Worm (Caenorhabditis elegans) whole organism, L4/young adult: ENCODE results near the gene Y26E6A.2.

Experiments
- W03F9.2 ChIP-seq: fragments of 150-350 bp; optimal IDR thresholded peaks from 2 replicates; lab custom pipeline; 2014; ENCODE audit warnings: missing biosample characterization, missing genetic modification characterization
- dao-5 ChIP-seq: sonication (generic microtip); optimal IDR thresholded peaks from 2 replicates; lab custom pipeline; 2016; ENCODE audit warnings: missing genotype, missing genetic modification characterization, moderate library complexity, missing compliant biosample characterization
- him-1 ChIP-seq: sonication (generic microtip); optimal IDR thresholded peaks from 2 replicates; lab custom pipeline; 2016; ENCODE audit warnings: missing genotype, missing genetic modification reagents, missing genetic modification characterization, missing compliant biosample characterization

The Y26E6A.2 gene

DNA sequence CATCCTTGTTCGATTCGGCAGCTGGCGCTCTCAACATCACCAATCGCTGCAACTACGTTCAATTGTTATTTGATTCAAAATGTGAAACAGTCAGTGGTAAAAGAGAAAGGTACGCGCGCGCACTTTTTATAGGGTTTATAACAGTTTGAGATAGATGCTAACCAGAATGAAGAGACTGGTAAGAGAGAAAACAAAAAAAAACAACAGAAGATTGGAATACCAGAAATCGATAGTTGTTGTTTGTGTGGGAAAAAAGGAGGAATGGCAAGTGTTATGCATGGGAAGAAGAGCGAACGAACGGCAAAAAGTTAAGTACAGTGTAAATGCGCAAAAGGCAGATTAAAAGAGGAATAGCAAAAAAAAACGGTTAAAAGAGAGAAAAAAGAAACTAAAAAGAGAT, 4.3 kb downstream of the Y26E6A.2 start, which contains the start of gene Y26E6A.3:
Gene Y26E6A.3 (minus strand): TSS at position 101 of the 400 bp plus-strand sequence.
- TF ChIP-seq him-1 (tag; lab: Kevin White, UChicago) (no peak), dao-5 (no peak), W03F9.2 (no peak)

DNA sequence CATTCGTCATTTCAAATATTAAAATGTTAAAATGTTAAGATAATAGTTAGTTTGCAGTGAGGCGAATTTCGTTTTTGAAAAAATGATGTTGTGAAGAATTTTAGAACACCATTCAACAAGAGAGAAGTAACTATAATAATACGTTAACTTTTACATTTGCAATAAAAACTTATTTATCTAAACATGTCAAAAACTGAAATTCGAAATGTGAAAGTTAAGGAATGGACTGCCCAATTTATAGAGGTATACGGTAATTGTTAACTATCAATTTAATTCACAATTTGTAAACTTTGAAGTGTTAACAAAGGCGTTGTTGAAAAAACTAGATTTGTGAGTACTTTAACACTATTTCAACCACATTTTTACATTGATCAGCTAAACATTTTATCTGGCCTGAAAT, 10.4 kb downstream of the Y26E6A.2 start:
- TF ChIP-seq W03F9.2 (no peak), him-1 (tag; lab: Kevin White, UChicago) (no peak), dao-5 (no peak)

DNA sequence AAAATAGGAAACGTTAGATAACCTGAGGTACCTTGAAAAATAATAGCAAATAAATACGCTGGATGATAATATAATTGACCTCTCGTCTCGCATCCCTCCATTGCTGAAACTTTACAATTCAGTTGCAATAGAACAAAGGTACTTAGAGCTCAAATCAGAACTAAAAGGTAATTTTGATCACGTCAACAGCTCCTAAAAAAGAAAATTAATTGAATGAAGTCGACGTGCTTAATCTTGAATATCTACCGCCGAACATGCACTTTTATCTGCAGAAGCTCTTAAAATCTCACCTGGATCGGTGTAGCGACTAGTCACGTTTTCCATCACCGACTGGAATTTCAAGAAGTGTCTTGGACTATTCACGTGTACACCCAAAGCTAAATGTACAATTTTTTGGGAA, 10.9 kb downstream of the Y26E6A.2 start, which contains the start of gene sra-39:
Gene sra-39 (minus strand): TSS at position 101 of the 400 bp plus-strand sequence.
- TF ChIP-seq him-1 (tag; lab: Kevin White, UChicago) = no peak
- TF ChIP-seq W03F9.2 = no peak
- no peak for TF ChIP-seq dao-5

DNA sequence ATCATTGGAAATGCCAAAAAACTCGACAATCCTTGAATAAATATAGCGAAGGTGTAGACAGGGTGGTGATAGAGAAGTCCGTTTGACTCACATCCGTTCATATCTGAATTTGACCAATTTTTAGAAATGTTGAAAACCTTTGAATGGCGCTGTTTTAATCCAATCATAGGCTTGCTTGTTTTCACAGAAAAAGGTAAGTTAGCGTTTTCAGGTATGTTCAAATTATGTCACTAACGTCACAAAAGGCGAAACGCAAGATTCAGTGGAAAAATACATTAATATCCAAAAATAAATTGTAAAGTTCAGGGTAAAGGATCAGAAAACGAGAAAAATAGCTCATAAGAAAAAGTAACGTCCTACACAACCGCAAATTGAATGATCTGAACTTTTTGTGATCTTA, 14.1 kb downstream of the Y26E6A.2 start, which contains the start of gene sra-38:
Gene sra-38 (minus strand): TSS at position 101 of the 400 bp plus-strand sequence.
- TF ChIP-seq him-1 (tag; lab: Kevin White, UChicago) (no peak), dao-5 (no peak), W03F9.2 (no peak)

DNA sequence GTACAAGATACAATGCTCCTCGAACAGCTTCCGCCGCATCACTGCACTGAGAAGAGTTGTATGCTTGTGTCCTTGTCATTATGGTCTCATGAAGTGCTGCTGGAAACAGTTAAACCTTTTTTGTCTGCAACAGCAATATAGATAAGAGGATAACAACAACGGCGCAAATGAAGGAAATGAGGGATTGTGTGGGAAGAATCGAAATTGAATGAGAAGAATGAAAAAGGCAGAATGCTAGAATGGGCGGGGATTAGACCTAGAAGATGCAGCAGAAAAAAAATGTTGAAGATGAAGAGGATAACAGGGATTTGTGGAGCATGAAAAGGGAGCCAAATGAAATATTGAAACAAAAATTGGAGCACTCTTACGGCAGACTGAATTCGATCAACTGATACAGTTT, 20.9 kb downstream of the Y26E6A.2 start, which contains the start of gene sra-37:
Gene sra-37 (minus strand): TSS at position 101 of the 400 bp plus-strand sequence.
- TF ChIP-seq dao-5 (no peak), him-1 (tag; lab: Kevin White, UChicago) (no peak)

DNA sequence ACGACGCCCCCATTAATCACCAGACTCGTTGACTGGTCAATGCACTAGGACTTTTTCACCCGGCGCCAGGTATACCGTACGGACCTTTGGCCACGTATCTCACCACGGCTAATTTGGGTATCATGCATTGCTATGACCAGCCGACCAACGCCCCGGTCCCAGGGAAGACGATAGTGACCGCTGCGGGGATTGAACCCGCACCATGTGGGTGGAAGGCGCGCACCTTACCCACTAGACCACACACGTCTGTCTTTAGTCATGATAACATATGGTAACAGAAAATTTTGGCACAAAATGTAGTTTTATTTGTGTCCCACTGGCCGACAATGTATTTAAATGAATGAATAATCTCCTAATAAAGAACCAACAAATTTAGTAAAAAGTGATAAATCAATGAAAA, 28.0 kb downstream of the Y26E6A.2 start:
- TF ChIP-seq him-1 (tag; lab: Kevin White, UChicago) (no peak), dao-5 (no peak), W03F9.2 (no peak)

DNA sequence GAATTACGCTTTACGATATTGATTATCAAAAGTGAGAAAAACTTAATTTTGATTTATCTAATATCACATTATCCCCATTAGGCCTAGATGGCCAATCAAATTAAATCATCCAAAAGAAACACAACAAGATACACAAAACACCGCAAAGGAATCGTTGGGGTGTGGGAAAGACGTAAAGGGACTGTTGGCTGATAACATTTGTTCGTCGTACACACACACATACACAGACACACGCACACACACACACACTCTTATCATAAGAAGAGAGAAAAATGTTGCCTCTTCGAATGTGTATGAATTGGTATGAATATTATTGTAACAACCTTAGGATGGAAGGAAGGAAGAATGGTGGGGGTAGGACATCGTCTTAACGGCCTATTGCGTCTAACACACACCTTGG, 29.1 kb downstream of the Y26E6A.2 start:
- TF ChIP-seq W03F9.2 (no peak), him-1 (tag; lab: Kevin White, UChicago) (no peak), dao-5 (no peak)

DNA sequence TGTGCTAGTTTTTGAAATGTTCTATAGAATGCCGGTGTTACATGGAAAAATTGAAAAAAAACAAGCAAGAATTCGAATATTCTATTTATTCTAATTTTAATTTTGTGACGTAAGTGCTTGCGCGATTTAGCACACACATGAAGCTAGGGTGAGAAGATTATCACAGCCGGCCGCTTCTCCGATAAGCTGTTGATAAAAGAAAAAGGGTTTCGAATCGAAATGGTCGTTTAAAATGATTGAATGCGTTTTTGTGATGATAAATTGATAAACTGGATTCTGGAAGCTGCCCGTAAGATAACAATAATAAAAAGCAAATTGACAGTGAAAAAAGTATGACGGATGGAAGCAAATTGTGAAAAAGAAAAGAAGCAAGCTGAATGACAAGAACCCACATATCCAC, 30.0 kb downstream of the Y26E6A.2 start:
- TF ChIP-seq dao-5 (no peak), him-1 (tag; lab: Kevin White, UChicago) (no peak), W03F9.2 (no peak)

DNA sequence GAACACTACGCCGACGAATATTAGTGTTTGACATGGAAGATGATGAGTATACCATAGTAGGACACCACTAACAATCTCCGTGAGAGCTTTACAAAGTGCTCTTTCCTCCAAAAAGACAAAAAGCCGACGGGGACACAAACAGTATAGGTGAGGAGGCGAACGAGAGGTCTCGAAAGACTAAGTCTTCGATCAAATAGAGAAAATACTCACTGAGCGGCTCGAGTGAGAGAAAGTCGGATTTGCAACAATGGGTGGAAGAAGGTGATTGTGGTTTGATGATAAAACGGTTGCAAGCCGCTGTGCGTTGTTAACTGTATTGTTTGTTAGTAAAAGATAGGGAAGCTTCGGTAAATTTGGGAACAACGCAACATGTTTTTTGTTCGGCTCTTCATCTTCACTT, 31.6 kb downstream of the Y26E6A.2 start, which contains the start of gene hlb-1:
Gene hlb-1 (minus strand): TSS at position 101 of the 400 bp plus-strand sequence.
- TF ChIP-seq him-1 (tag; lab: Kevin White, UChicago) (no peak), dao-5 (no peak), W03F9.2 (no peak)

DNA sequence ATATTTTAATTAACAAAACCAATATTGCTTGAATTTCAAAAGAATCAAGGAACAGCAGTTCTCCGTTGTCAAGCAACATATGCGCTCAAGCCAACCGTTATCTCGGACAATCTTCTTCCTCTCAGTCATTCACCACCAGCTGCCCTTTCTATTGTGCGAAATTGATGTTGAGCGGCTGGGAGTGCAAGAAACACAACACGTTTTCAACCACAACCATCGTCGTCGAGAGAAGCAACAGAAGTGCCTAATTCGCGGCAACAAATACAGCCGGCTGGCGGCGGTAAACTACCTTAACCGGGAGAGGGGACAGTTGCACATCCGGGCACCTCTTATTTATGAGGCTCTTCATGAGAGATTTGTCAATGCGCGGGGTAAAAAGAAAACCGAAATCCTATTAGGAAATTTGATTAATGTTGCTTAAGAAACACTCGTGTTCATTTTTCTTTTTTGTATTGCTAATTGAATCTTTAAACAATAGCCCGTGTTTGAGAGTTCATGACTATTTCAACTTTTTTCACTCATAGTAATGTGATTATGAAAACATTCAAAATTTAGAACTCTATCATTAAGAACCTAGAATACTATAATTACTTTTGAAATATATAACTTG, 32.3 kb downstream of the Y26E6A.2 start:
- no peak for TF ChIP-seq dao-5
- TF ChIP-seq W03F9.2 = no peak
- TF ChIP-seq him-1 (tag; lab: Kevin White, UChicago) = no peak

DNA sequence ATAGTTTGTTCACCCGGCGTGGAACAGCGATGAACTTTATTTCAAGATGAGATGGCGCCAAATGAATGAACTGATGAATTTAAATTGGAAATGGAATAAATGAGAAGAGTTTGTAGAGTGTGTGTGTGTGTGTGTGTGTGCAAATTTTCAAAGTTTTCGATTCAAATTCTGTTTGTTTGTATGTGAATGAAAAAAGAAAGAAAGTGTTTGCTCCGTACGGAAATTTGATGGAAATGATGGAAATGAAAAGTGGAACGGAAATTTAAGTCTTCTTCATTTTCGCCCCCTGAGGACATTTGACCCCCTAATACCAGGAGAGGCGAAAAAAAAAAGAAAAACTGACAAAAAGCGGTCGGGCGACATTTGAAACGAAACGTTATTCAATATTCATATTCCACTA, 36.1 kb downstream of the Y26E6A.2 start:
- TF ChIP-seq W03F9.2 (no peak), dao-5 (no peak), him-1 (tag; lab: Kevin White, UChicago) (no peak)

DNA sequence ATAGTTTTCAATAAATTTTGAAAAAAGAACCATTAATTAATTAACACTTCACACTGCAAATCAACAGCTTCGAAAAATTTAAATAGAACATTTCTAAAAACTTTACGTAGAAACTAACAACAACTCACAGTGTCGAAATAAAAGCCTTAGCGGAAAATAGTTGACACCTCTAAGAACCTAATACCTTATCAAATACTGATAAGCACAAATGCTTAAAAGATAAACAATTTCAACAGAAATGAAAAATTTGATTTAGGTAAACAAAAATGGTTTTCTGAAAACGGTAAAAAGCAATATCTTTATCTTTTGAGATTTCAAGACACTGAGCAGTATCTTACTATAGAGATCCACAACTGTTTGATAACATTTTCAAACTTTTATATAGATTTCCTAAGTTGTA, 37.3 kb downstream of the Y26E6A.2 start:
- TF ChIP-seq dao-5 = no peak

DNA sequence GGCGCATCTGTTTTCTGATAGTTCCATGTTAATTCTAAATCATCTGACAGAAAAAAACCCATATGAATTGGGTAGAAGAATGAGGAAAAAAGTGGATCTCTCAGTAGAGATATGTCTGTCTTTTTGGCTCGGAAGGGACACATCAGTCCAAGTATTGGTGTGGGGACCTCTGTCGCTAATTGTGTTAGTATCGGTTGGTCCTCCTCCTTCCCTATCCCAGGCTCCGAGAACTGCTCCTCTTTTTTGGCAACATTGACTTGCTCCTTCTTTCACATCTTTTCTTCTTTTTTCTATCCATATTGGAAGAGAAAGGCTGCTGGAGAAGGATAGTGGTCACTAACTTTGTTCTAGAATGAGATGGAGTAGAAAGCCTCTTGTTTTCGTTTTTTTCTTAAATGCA, 38.3 kb downstream of the Y26E6A.2 start:
- TF ChIP-seq W03F9.2 (no peak), him-1 (tag; lab: Kevin White, UChicago) (no peak), dao-5 (no peak)

DNA sequence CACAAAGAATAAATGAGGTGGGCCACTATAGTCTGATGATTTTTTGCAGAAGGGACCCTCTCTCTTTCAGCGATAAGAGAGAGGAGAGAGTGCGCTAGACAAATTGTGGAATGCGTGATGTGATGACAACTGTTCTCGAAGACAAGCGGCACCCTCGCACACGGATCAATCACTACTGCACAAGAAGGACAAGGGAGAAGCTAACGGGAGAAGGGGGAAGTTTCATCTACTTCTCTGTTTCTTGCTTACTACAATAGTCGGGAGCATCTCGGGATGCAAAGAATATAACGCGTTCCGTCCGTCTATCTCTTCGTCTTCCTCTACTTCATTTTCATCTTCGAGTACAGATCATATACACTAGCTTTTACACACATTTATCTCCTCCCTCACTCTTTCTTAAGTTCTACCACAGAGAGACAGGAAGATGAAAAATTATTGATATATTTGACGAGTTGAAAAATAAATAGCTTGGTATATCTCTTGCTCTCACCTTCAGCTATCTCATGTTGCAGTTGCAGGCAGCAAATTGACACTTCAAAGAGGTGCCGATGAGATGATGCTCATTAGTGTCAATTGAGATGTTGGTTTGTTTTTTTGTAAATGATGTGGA, 40.8 kb downstream of the Y26E6A.2 start:
- no peak for TF ChIP-seq him-1 (tag; lab: Kevin White, UChicago)
- no peak for TF ChIP-seq dao-5
- no peak for TF ChIP-seq W03F9.2

DNA sequence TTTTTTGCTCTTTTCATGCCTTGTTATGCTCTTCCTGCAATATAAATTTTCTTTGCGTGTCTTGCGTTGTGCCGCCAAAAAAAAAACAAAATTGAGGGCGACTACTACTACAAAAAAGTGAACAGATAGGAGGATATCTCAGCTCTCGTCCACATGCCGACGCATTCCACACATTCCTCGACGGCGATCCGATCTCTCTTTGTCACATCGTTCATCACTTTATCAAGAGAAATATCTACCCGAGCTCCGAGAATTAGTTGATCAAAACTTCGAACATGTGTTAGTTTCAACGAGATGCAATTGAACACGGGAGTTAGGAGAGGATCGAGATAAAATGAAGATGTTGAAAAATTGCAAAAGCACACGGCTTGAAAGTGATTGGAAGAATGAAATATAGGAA, 43.1 kb downstream of the Y26E6A.2 start:
- TF ChIP-seq W03F9.2 = no peak
- no peak for TF ChIP-seq him-1 (tag; lab: Kevin White, UChicago)
- TF ChIP-seq dao-5 = no peak

DNA sequence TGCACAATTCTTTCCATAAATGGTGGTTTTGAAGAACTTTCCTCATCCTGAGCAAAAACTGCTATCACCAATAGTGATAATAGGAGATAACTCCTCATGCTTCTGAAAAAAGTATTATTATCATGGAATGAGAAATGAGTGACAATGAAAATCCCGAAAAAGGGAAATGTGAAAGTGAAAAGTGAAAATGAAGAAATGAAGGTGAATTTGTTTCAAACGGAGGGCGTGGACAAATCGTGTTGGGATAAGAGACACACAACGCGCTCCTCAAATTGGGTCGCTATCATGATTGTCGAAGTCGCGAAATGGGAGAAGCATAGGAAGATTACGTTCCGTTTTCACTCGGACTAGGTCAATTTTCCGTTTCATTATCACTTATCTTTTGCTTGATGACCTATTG, 50.0 kb downstream of the Y26E6A.2 start, which contains the start of gene M03B6.3:
Gene M03B6.3 (minus strand): TSS at position 102 of the 400 bp plus-strand sequence.
- TF ChIP-seq him-1 (tag; lab: Kevin White, UChicago) (no peak), W03F9.2 (no peak), dao-5 (no peak)
